Worm (Caenorhabditis elegans) whole organism, L1 larva: ENCODE measurements around the gene sra-1.

Experiments used
- C04F5.9 ChIP-seq: sonication (generic microtip); optimal IDR thresholded peaks from 2 replicates; lab custom pipeline; 2016; ENCODE audit warnings: missing genetic modification characterization, missing compliant biosample characterization
- C16A3.4 ChIP-seq: fragments of 150-350 bp; optimal IDR thresholded peaks from 2 replicates; lab custom pipeline; 2014; ENCODE audit warnings: missing biosample characterization, missing genetic modification characterization
- C34B4.2 ChIP-seq: sonication (generic microtip); optimal IDR thresholded peaks from 2 replicates; lab custom pipeline; 2017; ENCODE audit warnings: mild to moderate bottlenecking, missing genetic modification characterization, missing compliant biosample characterization
- F16B12.6 ChIP-seq: fragments of 150-350 bp; optimal IDR thresholded peaks from 2 replicates; lab custom pipeline; 2014; ENCODE audit warnings: missing biosample characterization, missing genetic modification characterization
- aly-2 ChIP-seq: fragments of 150-350 bp; optimal IDR thresholded peaks from 2 replicates; lab custom pipeline; 2014; ENCODE audit warnings: missing biosample characterization, missing genetic modification characterization
- blmp-1 ChIP-seq: fragments of 150-350 bp; optimal IDR thresholded peaks from 2 replicates; lab custom pipeline; 2014; ENCODE audit warnings: missing biosample characterization, missing genetic modification characterization
- ceh-63 ChIP-seq: fragments of 200-800 bp; sonication (Bioruptor generic); optimal IDR thresholded peaks from 2 replicates; lab custom pipeline; 2018; ENCODE audit warnings: mild to moderate bottlenecking, missing genetic modification characterization, missing compliant biosample characterization
- ceh-90 ChIP-seq: sonication (generic microtip); optimal IDR thresholded peaks from 2 replicates; lab custom pipeline; 2016; ENCODE audit warnings: missing genetic modification characterization, missing compliant biosample characterization
- efl-3 ChIP-seq: fragments of 200-800 bp; sonication (Bioruptor generic); optimal IDR thresholded peaks from 2 replicates; lab custom pipeline; 2018; ENCODE audit warnings: mild to moderate bottlenecking, missing genetic modification characterization, missing compliant biosample characterization
- egl-13 ChIP-seq: sonication (generic microtip); optimal IDR thresholded peaks from 2 replicates; lab custom pipeline; 2016; ENCODE audit warnings: missing genotype, missing genetic modification reagents, missing genetic modification characterization, missing compliant biosample characterization
- elt-2 ChIP-seq: sonication (generic microtip); optimal IDR thresholded peaks from 2 replicates; lab custom pipeline; 2016; ENCODE audit warnings: missing genetic modification characterization, mild to moderate bottlenecking, inconsistent platforms, missing compliant biosample characterization, missing genetic modification reagents
- elt-3 ChIP-seq, 6 experiments: fragments of 150-350 bp in 1 of 6; sonication (generic microtip); optimal IDR thresholded peaks; 2 replicates each; lab custom pipeline; 2017 to 2018; ENCODE audit warnings: missing biosample characterization in 6 of 6, missing genetic modification characterization in 6 of 6, inconsistent platforms in 1 of 6
- fkh-8 ChIP-seq: sonication (generic microtip); optimal IDR thresholded peaks from 2 replicates; lab custom pipeline; 2016; ENCODE audit warnings: mild to moderate bottlenecking, missing genetic modification characterization, missing compliant biosample characterization
- fos-1 ChIP-seq: fragments of 150-350 bp; optimal IDR thresholded peaks from 2 replicates; lab custom pipeline; 2014; ENCODE audit warnings: missing biosample characterization, missing genetic modification characterization
- grh-1 ChIP-seq: fragments of 200-800 bp; sonication (Bioruptor generic); IDR thresholded peaks from 2 replicates; pipeline ENCODE4 v1.3.6; 2022; ENCODE audit warnings: missing genetic modification reagents, missing genetic modification characterization, missing compliant biosample characterization
- hlh-17 ChIP-seq: fragments of 200-800 bp; sonication (Bioruptor generic); optimal IDR thresholded peaks from 2 replicates; lab custom pipeline; 2018; ENCODE audit warnings: missing genetic modification characterization, mild to moderate bottlenecking, missing compliant biosample characterization, moderate library complexity, borderline replicate concordance
- lin-13 ChIP-seq: fragments of 150-350 bp; optimal IDR thresholded peaks from 2 replicates; lab custom pipeline; 2014; ENCODE audit warnings: missing biosample characterization, missing genetic modification reagents, missing genetic modification characterization
- lin-14 ChIP-seq: fragments of 200-800 bp; sonication (Bioruptor generic); optimal IDR thresholded peaks from 2 replicates; lab custom pipeline; 2018; ENCODE audit warnings: mild to moderate bottlenecking, missing genetic modification characterization, moderate library complexity, missing compliant biosample characterization
- lin-35 ChIP-seq, 2 experiments: fragments of 150-350 bp; optimal IDR thresholded peaks; 2 replicates each; lab custom pipeline; 2014; ENCODE audit warnings: missing biosample characterization in 2 of 2, missing genetic modification characterization in 2 of 2, missing genetic modification reagents in 2 of 2
- lsy-2 ChIP-seq, 2 experiments: fragments of 150-350 bp; optimal IDR thresholded peaks; 2 replicates each; lab custom pipeline; 2014; ENCODE audit warnings: missing biosample characterization in 2 of 2, missing genetic modification characterization in 2 of 2
- mab-9 ChIP-seq: fragments of 200-800 bp; sonication (Bioruptor generic); IDR thresholded peaks from 2 replicates; pipeline ENCODE4 v1.3.6; 2022; ENCODE audit warnings: missing genetic modification reagents, missing genetic modification characterization, missing compliant biosample characterization
- mef-2 ChIP-seq: fragments of 150-350 bp; optimal IDR thresholded peaks from 2 replicates; lab custom pipeline; 2014; ENCODE audit warnings: missing biosample characterization, missing genetic modification characterization
- mep-1 ChIP-seq: fragments of 150-350 bp; optimal IDR thresholded peaks from 2 replicates; lab custom pipeline; 2014; ENCODE audit warnings: missing biosample characterization, missing genetic modification characterization
- nhr-12 ChIP-seq: sonication (generic microtip); optimal IDR thresholded peaks from 2 replicates; lab custom pipeline; 2017; ENCODE audit warnings: missing biosample characterization, missing genetic modification characterization
- nhr-19 ChIP-seq: fragments of 200-800 bp; sonication (Bioruptor generic); conservative IDR thresholded peaks from 2 replicates; pipeline ENCODE4 v1.3.6; 2022; ENCODE audit warnings: missing genetic modification characterization, missing compliant biosample characterization
- nhr-20 ChIP-seq: sonication (generic microtip); optimal IDR thresholded peaks from 2 replicates; lab custom pipeline; 2016; ENCODE audit warnings: mild to moderate bottlenecking, missing genetic modification characterization, missing compliant biosample characterization
- nhr-237 ChIP-seq: fragments of 150-350 bp; optimal IDR thresholded peaks from 2 replicates; lab custom pipeline; 2014; ENCODE audit warnings: missing biosample characterization, missing genetic modification characterization
- nhr-47 ChIP-seq: sonication (generic microtip); optimal IDR thresholded peaks from 2 replicates; lab custom pipeline; 2016; ENCODE audit warnings: mild to moderate bottlenecking, missing genetic modification characterization, moderate library complexity, missing compliant biosample characterization
- nhr-71 ChIP-seq: sonication (generic microtip); optimal IDR thresholded peaks from 2 replicates; lab custom pipeline; 2016; ENCODE audit warnings: mild to moderate bottlenecking, missing genetic modification characterization, moderate library complexity, missing compliant biosample characterization
- nhr-85 ChIP-seq: sonication (generic microtip); peaks from one replicate; lab custom pipeline; 2016; ENCODE audit warnings: missing genetic modification characterization, inconsistent platforms, missing compliant biosample characterization
- nhr-90 ChIP-seq: sonication (generic microtip); optimal IDR thresholded peaks from 2 replicates; lab custom pipeline; 2016; ENCODE audit warnings: mild to moderate bottlenecking, missing genetic modification characterization, missing compliant biosample characterization; ENCODE audit not compliant: poor library complexity
- pag-3 ChIP-seq: sonication (generic microtip); optimal IDR thresholded peaks from 2 replicates; lab custom pipeline; 2017; ENCODE audit warnings: missing genetic modification characterization, mild to moderate bottlenecking, missing compliant biosample characterization, antibody characterized with exemption, borderline replicate concordance; ENCODE audit not compliant: insufficient read depth
- rnt-1 ChIP-seq: sonication (generic microtip); optimal IDR thresholded peaks from 2 replicates; lab custom pipeline; 2016; ENCODE audit warnings: mild to moderate bottlenecking, missing genetic modification characterization, moderate library complexity, missing compliant biosample characterization
- skn-1 ChIP-seq: fragments of 150-350 bp; optimal IDR thresholded peaks from 2 replicates; lab custom pipeline; 2014; ENCODE audit warnings: missing biosample characterization, missing genetic modification characterization
- snpc-4 ChIP-seq: fragments of 150-350 bp; optimal IDR thresholded peaks from 2 replicates; lab custom pipeline; 2014; ENCODE audit warnings: missing biosample characterization, missing genetic modification characterization
- snu-23 ChIP-seq: sonication (generic microtip); optimal IDR thresholded peaks from 2 replicates; lab custom pipeline; 2016; ENCODE audit warnings: missing genetic modification characterization, missing compliant biosample characterization
- tbx-2 ChIP-seq: sonication (generic microtip); optimal IDR thresholded peaks from 2 replicates; lab custom pipeline; 2016; ENCODE audit warnings: missing genetic modification characterization, missing compliant biosample characterization
- unc-30 ChIP-seq: sonication (generic microtip); optimal IDR thresholded peaks from 2 replicates; lab custom pipeline; 2017; ENCODE audit warnings: missing biosample characterization, missing genetic modification characterization
- xbp-1 ChIP-seq: sonication (generic microtip); optimal IDR thresholded peaks from 2 replicates; lab custom pipeline; 2016; ENCODE audit warnings: missing genetic modification characterization, missing compliant biosample characterization
- zag-1 ChIP-seq: fragments of 150-350 bp; optimal IDR thresholded peaks from 2 replicates; lab custom pipeline; 2014; ENCODE audit warnings: missing biosample characterization, missing genetic modification characterization
- ztf-11 ChIP-seq, 2 experiments: sonication (generic microtip); optimal IDR thresholded peaks; 2 replicates each; lab custom pipeline; 2016 to 2017; ENCODE audit warnings: missing genetic modification characterization in 2 of 2, missing biosample characterization in 1 of 2, missing compliant biosample characterization in 1 of 2
- ztf-4 ChIP-seq: fragments of 150-350 bp; optimal IDR thresholded peaks from 2 replicates; lab custom pipeline; 2014; ENCODE audit warnings: missing biosample characterization, missing genetic modification characterization

Gene sra-1

DNA sequence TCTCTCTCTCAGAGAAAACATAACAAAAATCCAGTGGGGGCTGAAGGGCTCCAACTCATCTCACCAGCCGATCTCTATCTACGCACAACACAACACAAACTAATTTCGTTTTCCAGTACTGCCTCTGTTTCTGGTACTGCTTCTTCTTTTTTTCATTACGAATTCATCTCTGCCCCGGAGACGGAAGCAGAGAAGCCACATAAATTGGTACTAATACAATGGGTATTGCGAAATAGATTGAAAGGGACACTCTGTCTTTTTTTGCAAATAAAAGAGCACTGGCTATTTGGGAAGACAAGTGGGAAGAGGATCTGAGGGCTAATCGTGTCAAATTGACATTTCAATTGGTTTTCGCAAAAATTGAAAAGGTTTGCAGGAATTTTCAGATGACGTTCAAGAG is 24.2 kb downstream of the sra-1 start (continued):
- TF ChIP-seq lsy-2 (tag; optimal IDR thresholded peaks at IDR 0.05; lab: Kevin White, UChicago) (peak in 1 of 2 experiments; percentile 19), unc-30 (tag; lab: Kevin White, UChicago) (no peak), nhr-237 (tag; lab: Kevin White, UChicago) (no peak), egl-13 (tag; lab: Kevin White, UChicago) (no peak), lin-13 (GFP tag; lab: Kevin White, UChicago) (no peak)

ce11 chrII:9493242-9494058 is 28.0 kb downstream of the sra-1 start:
- TF ChIP-seq rnt-1 (tag; lab: Kevin White, UChicago) (no peak), nhr-85 (tag; lab: Kevin White, UChicago) (peak; percentile 96), ceh-90 (tag; lab: Kevin White, UChicago) (no peak), nhr-19 (peak; percentile 34; the same call in 1 of the 2 replicates), blmp-1 (tag; lab: Kevin White, UChicago) (peak; percentile 38), ztf-11 (tag; optimal IDR thresholded peaks at IDR 0.05; lab: Kevin White, UChicago) (no peak), C34B4.2 (no peak), elt-2 (no peak), mep-1 (tag; lab: Kevin White, UChicago) (peak; percentile 36), unc-30 (tag; lab: Kevin White, UChicago) (no peak), skn-1 (no peak), efl-3 (no peak), zag-1 (tag; lab: Kevin White, UChicago) (no peak), hlh-17 (GFP tag; lab: Kevin White, UChicago) (no peak), mef-2 (tag; lab: Kevin White, UChicago) (no peak), lin-14 (GFP tag; lab: Kevin White, UChicago) (peak; percentile 58), pag-3 (tag; lab: Kevin White, UChicago) (no peak), nhr-20 (tag; lab: Kevin White, UChicago) (peak; percentile 64), tbx-2 (tag; lab: Kevin White, UChicago) (no peak), nhr-71 (tag; lab: Kevin White, UChicago) (peak; percentile 77), C04F5.9 (tag; lab: Kevin White, UChicago) (no peak), ztf-4 (tag; lab: Kevin White, UChicago) (no peak), nhr-47 (tag; lab: Kevin White, UChicago) (peak; percentile 24), nhr-12 (tag; lab: Kevin White, UChicago) (no peak), snpc-4 (no peak), grh-1 (GFP tag; lab: Robert Waterston, UW) (peak; percentile 36; the same call in 1 of the 2 replicates), F16B12.6 (no peak), C16A3.4 (tag; lab: Kevin White, UChicago) (no peak), elt-3 (tag; optimal IDR thresholded peaks at IDR 0.05; lab: Kevin White, UChicago) (peak in 2 of 6 experiments; percentile 1 to 45), ceh-63 (GFP tag; lab: Kevin White, UChicago) (no peak), aly-2 (no peak), lin-35 (GFP tag; optimal IDR thresholded peaks at IDR 0.05; lab: Kevin White, UChicago) (peak in 1 of 2 experiments; percentile 7), xbp-1 (tag; lab: Kevin White, UChicago) (no peak), nhr-90 (tag; lab: Kevin White, UChicago) (peak; percentile 54), fkh-8 (no peak), lsy-2 (tag; optimal IDR thresholded peaks at IDR 0.05; lab: Kevin White, UChicago) (peak in 1 of 2 experiments; percentile 58), mab-9 (no peak), fos-1 (tag; lab: Kevin White, UChicago) (no peak), snu-23 (peak; percentile 63)
